Worm (Caenorhabditis elegans): ENCODE measurements around the gene comt-5.

DNA sequence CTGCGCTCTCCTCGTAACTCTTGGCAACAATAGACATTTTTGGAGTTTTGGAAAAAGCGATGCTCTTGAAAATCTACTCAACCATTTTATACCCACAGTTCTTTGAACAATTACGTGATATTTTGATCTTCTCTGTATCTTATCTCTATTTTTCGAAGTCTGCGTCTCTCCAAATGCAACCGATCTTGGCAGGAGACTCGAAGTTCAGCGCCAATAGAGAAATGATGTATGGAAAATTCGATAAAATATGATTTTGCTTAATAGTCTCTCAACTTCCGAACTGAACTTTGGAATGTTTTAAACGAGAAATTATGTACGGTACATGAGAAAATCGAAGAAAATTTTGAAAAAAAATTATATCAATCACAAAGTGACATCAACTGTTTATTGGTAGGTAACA is 3.3 kb downstream of the comt-5 start, which contains the start of gene comt-4:
- TF ChIP-seq pha-4 (tag; optimal IDR thresholded peaks at IDR 0.05) (no peak), lin-39 (tag; optimal IDR thresholded peaks at IDR 0.05) (no peak), daf-12 (tag; optimal IDR thresholded peaks at IDR 0.05) (no peak), nhr-12 (tag; optimal IDR thresholded peaks at IDR 0.05) (no peak), ama-1 (optimal IDR thresholded peaks at IDR 0.05) (no peak), tbx-2 (tag; optimal IDR thresholded peaks at IDR 0.05) (no peak), unc-62 (GFP tag; optimal IDR thresholded peaks at IDR 0.05) (no peak), ceh-9 (tag; optimal IDR thresholded peaks at IDR 0.05) (no peak), nhr-25 (tag; optimal IDR thresholded peaks at IDR 0.05) (no peak), pqm-1 (tag; optimal IDR thresholded peaks at IDR 0.05) (peak; percentile 60), elt-1 (tag; optimal IDR thresholded peaks at IDR 0.05) (no peak), nfya-1 (tag; optimal IDR thresholded peaks at IDR 0.05; ENCODE audit: insufficient read depth) (no peak), elt-2 (tag; optimal IDR thresholded peaks at IDR 0.05) (peak; percentile 51)
